Worm (Caenorhabditis elegans) whole organism, L2 larva: ENCODE results near the gene F43B10.1.

Experiments
- R02D3.7 ChIP-seq: fragments of 150-350 bp; optimal IDR thresholded peaks from 2 replicates; lab custom pipeline; 2014; ENCODE audit warnings: missing biosample characterization, missing genetic modification characterization
- ZK546.5 ChIP-seq: sonication (generic microtip); optimal IDR thresholded peaks from 2 replicates; lab custom pipeline; 2017; ENCODE audit warnings: missing biosample characterization, missing genetic modification characterization
- aly-2 ChIP-seq: fragments of 150-350 bp; optimal IDR thresholded peaks from 2 replicates; lab custom pipeline; 2014; ENCODE audit warnings: missing biosample characterization, missing genetic modification characterization
- ama-1 ChIP-seq: fragments of 150-350 bp; optimal IDR thresholded peaks from 2 replicates; lab custom pipeline; 2018; ENCODE audit warnings: inconsistent platforms
- blmp-1 ChIP-seq: sonication (generic microtip); optimal IDR thresholded peaks from 2 replicates; lab custom pipeline; 2017; ENCODE audit warnings: missing genetic modification characterization, mild to moderate bottlenecking, missing compliant biosample characterization, antibody characterized with exemption, moderate library complexity; ENCODE audit not compliant: insufficient read depth
- gmeb-1 ChIP-seq: fragments of 150-350 bp; optimal IDR thresholded peaks from 2 replicates; lab custom pipeline; 2014; ENCODE audit warnings: missing biosample characterization, missing genetic modification characterization
- mbf-1 ChIP-seq: sonication (generic microtip); optimal IDR thresholded peaks from 2 replicates; lab custom pipeline; 2017; ENCODE audit warnings: missing biosample characterization, missing genetic modification characterization
- nhr-21 ChIP-seq: fragments of 150-350 bp; optimal IDR thresholded peaks from 2 replicates; lab custom pipeline; 2014; ENCODE audit warnings: missing biosample characterization, missing genetic modification characterization
- skn-1 ChIP-seq: sonication (generic microtip); optimal IDR thresholded peaks from 2 replicates; lab custom pipeline; 2017; ENCODE audit warnings: missing biosample characterization, missing genetic modification characterization
- snpc-4 ChIP-seq: fragments of 150-350 bp; optimal IDR thresholded peaks from 2 replicates; lab custom pipeline; 2014; ENCODE audit warnings: missing biosample characterization, missing genetic modification characterization
- ztf-1 ChIP-seq: fragments of 200-800 bp; sonication (Bioruptor generic); conservative IDR thresholded peaks from 2 replicates; pipeline ENCODE4 v1.3.6; 2022; ENCODE audit warnings: missing genetic modification characterization, missing compliant biosample characterization
- ztf-11 ChIP-seq: sonication (generic microtip); optimal IDR thresholded peaks from 2 replicates; lab custom pipeline; 2017; ENCODE audit warnings: missing biosample characterization, missing genetic modification characterization
- ztf-4 ChIP-seq: fragments of 150-350 bp; optimal IDR thresholded peaks from 2 replicates; lab custom pipeline; 2014; ENCODE audit warnings: missing biosample characterization, missing genetic modification characterization

ce11 chrX:16704086-16704485 lies 41.5 kb upstream of the F43B10.1 start:
- TF ChIP-seq mbf-1 (tag; lab: Kevin White, UChicago) (no peak), ZK546.5 (tag; lab: Kevin White, UChicago) (no peak), R02D3.7 (tag; lab: Kevin White, UChicago) (no peak), aly-2 (no peak), gmeb-1 (tag; lab: Kevin White, UChicago) (no peak), skn-1 (tag; lab: Kevin White, UChicago) (no peak), ztf-1 (no peak), blmp-1 (tag; lab: Kevin White, UChicago) (no peak), nhr-21 (tag; lab: Kevin White, UChicago) (no peak), snpc-4 (tag; lab: Kevin White, UChicago) (no peak), ama-1 (no peak), ztf-11 (no peak), ztf-4 (no peak)
